Fruit fly (Drosophila melanogaster) whole organism, embryonic: ENCODE data around the gene Decay.
A peak's percentile ranks its signal among the peaks of the same experiment; 100 is the strongest.

Experiments used
- CG10147 ChIP-seq: fragments of 200-800 bp; sonication (Bioruptor generic); optimal IDR thresholded peaks from 2 replicates; lab custom pipeline; 2019; ENCODE audit warnings: missing biosample characterization, mild to moderate bottlenecking, missing genetic modification characterization, moderate library complexity
- CG10274 ChIP-seq: fragments of 200-800 bp; sonication (Bioruptor generic); optimal IDR thresholded peaks from 3 replicates; lab custom pipeline; 2017; ENCODE audit warnings: missing biosample characterization, mild to moderate bottlenecking, missing genetic modification characterization
- CG10431 ChIP-seq: fragments of 200-800 bp; sonication (Bioruptor generic); optimal IDR thresholded peaks from 3 replicates; lab custom pipeline; 2018; ENCODE audit warnings: missing biosample characterization, mild to moderate bottlenecking, missing genetic modification characterization
- CG12391 ChIP-seq: fragments of 200-800 bp; sonication (Bioruptor generic); optimal IDR thresholded peaks from 3 replicates; lab custom pipeline; 2018; ENCODE audit warnings: missing biosample characterization, mild to moderate bottlenecking, missing genetic modification characterization, moderate library complexity
- CG15479 ChIP-seq: fragments of 200-800 bp; sonication (Bioruptor generic); optimal IDR thresholded peaks from 3 replicates; lab custom pipeline; 2019; ENCODE audit warnings: missing biosample characterization, mild to moderate bottlenecking, missing genetic modification characterization, moderate library complexity
- CG17186 ChIP-seq: fragments of 200-800 bp; sonication (Bioruptor generic); optimal IDR thresholded peaks from 3 replicates; lab custom pipeline; 2017; ENCODE audit warnings: missing biosample characterization, missing genetic modification reagents, missing genetic modification characterization
- CG17328 ChIP-seq: fragments of 200-800 bp; sonication (Bioruptor generic); IDR thresholded peaks from 2 replicates; pipeline ENCODE4 v1.3.6; 2022; ENCODE audit warnings: missing biosample characterization, missing genetic modification characterization
- CG17802 ChIP-seq: fragments of 200-800 bp; sonication (Bioruptor generic); optimal IDR thresholded peaks from 2 replicates; lab custom pipeline; 2018; ENCODE audit warnings: missing biosample characterization, mild to moderate bottlenecking, missing genetic modification characterization, moderate library complexity
- CG18011 ChIP-seq: fragments of 200-800 bp; sonication (Bioruptor generic); optimal IDR thresholded peaks from 2 replicates; lab custom pipeline; 2017; ENCODE audit warnings: missing biosample characterization, missing genetic modification characterization, mild to moderate bottlenecking, moderate library complexity, missing genotype
- CG2712 ChIP-seq: fragments of 200-800 bp; optimal IDR thresholded peaks from 3 replicates; lab custom pipeline; 2019; ENCODE audit warnings: missing biosample characterization, mild to moderate bottlenecking, missing genetic modification characterization, moderate library complexity
- CG30431 ChIP-seq: fragments of 200-800 bp; sonication (Bioruptor generic); optimal IDR thresholded peaks from 2 replicates; lab custom pipeline; 2017; ENCODE audit warnings: missing biosample characterization, missing genetic modification characterization
- CG31388 ChIP-seq: fragments of 200-800 bp; sonication (Bioruptor generic); optimal IDR thresholded peaks from 2 replicates; lab custom pipeline; 2016; ENCODE audit warnings: missing biosample characterization, missing genetic modification characterization
- CG3281 ChIP-seq: fragments of 200-800 bp; sonication (Bioruptor generic); optimal IDR thresholded peaks from 3 replicates; lab custom pipeline; 2017; ENCODE audit warnings: missing biosample characterization, mild to moderate bottlenecking, missing genetic modification characterization
- CG4730 ChIP-seq: fragments of 200-800 bp; sonication (Bioruptor generic); IDR thresholded peaks from 2 replicates; pipeline ENCODE4 v1.3.6; 2022; ENCODE audit warnings: missing biosample characterization, missing genetic modification characterization
- CG6765 ChIP-seq: fragments of 200-800 bp; sonication (Bioruptor generic); optimal IDR thresholded peaks from 3 replicates; lab custom pipeline; 2017; ENCODE audit warnings: missing biosample characterization, mild to moderate bottlenecking, missing genetic modification characterization
- CG6813 ChIP-seq: fragments of 200-800 bp; sonication (Bioruptor generic); optimal IDR thresholded peaks from 2 replicates; lab custom pipeline; 2017; ENCODE audit warnings: missing biosample characterization, missing genetic modification characterization, mild to moderate bottlenecking, moderate library complexity, missing genetic modification reagents
- CG8290 ChIP-seq, 3 experiments: fragments of 200-800 bp; sonication (Bioruptor generic); optimal IDR thresholded peaks; 2 replicates each; lab custom pipeline; 2016 to 2019; ENCODE audit warnings: missing biosample characterization in 3 of 3, missing genetic modification characterization in 3 of 3, mild to moderate bottlenecking in 2 of 3, moderate library complexity in 1 of 3
- CG8944 ChIP-seq: fragments of 200-800 bp; sonication (Bioruptor generic); optimal IDR thresholded peaks from 3 replicates; lab custom pipeline; 2016; ENCODE audit warnings: missing biosample characterization, missing genetic modification characterization
- CG9817 ChIP-seq: fragments of 200-800 bp; sonication (Bioruptor generic); optimal IDR thresholded peaks from 2 replicates; lab custom pipeline; 2018; ENCODE audit warnings: missing biosample characterization, mild to moderate bottlenecking, missing genetic modification characterization, moderate library complexity
- Camta ChIP-seq: fragments of 200-800 bp; sonication (Bioruptor generic); optimal IDR thresholded peaks from 2 replicates; lab custom pipeline; 2016; ENCODE audit warnings: missing biosample characterization, missing genetic modification characterization
- H15 ChIP-seq: fragments of 200-800 bp; sonication (Bioruptor generic); IDR thresholded peaks from 3 replicates; pipeline ENCODE4 v1.3.6; 2022; ENCODE audit warnings: missing biosample characterization, missing genetic modification characterization
- H2.0 ChIP-seq: fragments of 200-800 bp; sonication (Bioruptor generic); IDR thresholded peaks from 2 replicates; pipeline ENCODE4 v1.3.6; 2022; ENCODE audit warnings: missing biosample characterization, missing genetic modification characterization
- HLH4C ChIP-seq: fragments of 200-800 bp; sonication (Bioruptor generic); IDR thresholded peaks from 3 replicates; pipeline ENCODE4 v1.3.6; 2022; ENCODE audit warnings: missing biosample characterization, missing genetic modification characterization; ENCODE audit not compliant: partially characterized antibody
- Mes4 ChIP-seq: fragments of 200-800 bp; sonication (Bioruptor generic); optimal IDR thresholded peaks from 2 replicates; lab custom pipeline; 2016; ENCODE audit warnings: missing biosample characterization, missing genetic modification characterization
- Mrtf ChIP-seq: fragments of 200-800 bp; sonication (Bioruptor generic); IDR thresholded peaks from 3 replicates; pipeline ENCODE4 v1.3.6; 2022; ENCODE audit warnings: missing biosample characterization, missing genetic modification characterization
- Sox102F ChIP-seq: fragments of 200-800 bp; sonication (Bioruptor generic); optimal IDR thresholded peaks from 2 replicates; lab custom pipeline; 2018; ENCODE audit warnings: missing biosample characterization, mild to moderate bottlenecking, missing genetic modification characterization, moderate library complexity
- Trl ChIP-seq, 3 experiments: fragments of >200 bp in 2 of 3; fragments of 200-800 bp in 1 of 3; sonication (Bioruptor generic) in 1 of 3; optimal IDR thresholded peaks; 2 replicates in 1 of 3; 3 replicates in 2 of 3; lab custom pipeline; 2016 to 2017; ENCODE audit warnings: missing biosample characterization in 1 of 3, missing genetic modification characterization in 1 of 3
- Xbp1 ChIP-seq: fragments of 200-800 bp; sonication (Bioruptor generic); optimal IDR thresholded peaks from 3 replicates; lab custom pipeline; 2016; ENCODE audit warnings: missing biosample characterization, mild to moderate bottlenecking, missing genetic modification characterization
- ab ChIP-seq: fragments of 200-800 bp; sonication (Bioruptor generic); optimal IDR thresholded peaks from 2 replicates; lab custom pipeline; 2016; ENCODE audit warnings: missing biosample characterization, missing genetic modification characterization
- ap ChIP-seq: fragments of 200-800 bp; sonication (Bioruptor generic); IDR thresholded peaks from 2 replicates; pipeline ENCODE4 v1.3.6; 2022; ENCODE audit warnings: missing biosample characterization, missing genetic modification characterization
- ase ChIP-seq: fragments of 200-800 bp; sonication (Bioruptor generic); IDR thresholded peaks from 3 replicates; pipeline ENCODE4 v1.3.6; 2022; ENCODE audit warnings: missing biosample characterization, missing genetic modification characterization
- bab2 ChIP-seq: fragments of 200-800 bp; sonication (Bioruptor generic); optimal IDR thresholded peaks from 2 replicates; lab custom pipeline; 2016; ENCODE audit warnings: missing biosample characterization, missing genetic modification characterization
- chm ChIP-seq: fragments of 200-800 bp; sonication (Bioruptor generic); IDR thresholded peaks from 2 replicates; pipeline ENCODE4 v1.3.6; 2022; ENCODE audit warnings: missing biosample characterization, missing genetic modification characterization
- ci ChIP-seq: fragments of 200-800 bp; sonication (Bioruptor generic); IDR thresholded peaks from 3 replicates; pipeline ENCODE4 v1.3.6; 2022; ENCODE audit warnings: missing biosample characterization, missing genetic modification characterization
- crp ChIP-seq, 2 experiments: fragments of 200-800 bp; sonication (Bioruptor generic); optimal IDR thresholded peaks; 2 replicates in 1 of 2; 3 replicates in 1 of 2; lab custom pipeline; 2017; ENCODE audit warnings: missing biosample characterization in 2 of 2, missing genetic modification characterization in 2 of 2, mild to moderate bottlenecking in 1 of 2, moderate library complexity in 1 of 2
- grau ChIP-seq: fragments of 200-800 bp; optimal IDR thresholded peaks from 3 replicates; lab custom pipeline; 2019; ENCODE audit warnings: missing biosample characterization, mild to moderate bottlenecking, missing genetic modification characterization, moderate library complexity
- knrl ChIP-seq: fragments of 200-800 bp; sonication (Bioruptor generic); IDR thresholded peaks from 3 replicates; pipeline ENCODE4 v1.3.6; 2022; ENCODE audit warnings: missing biosample characterization, missing genetic modification characterization; ENCODE audit not compliant: partially characterized antibody
- lab ChIP-seq: fragments of 200-800 bp; sonication (Bioruptor generic); optimal IDR thresholded peaks from 3 replicates; lab custom pipeline; 2017; ENCODE audit warnings: missing biosample characterization, missing genetic modification characterization, mild to moderate bottlenecking, moderate library complexity, missing genetic modification reagents
- mam ChIP-seq: fragments of 200-800 bp; sonication (Bioruptor generic); optimal IDR thresholded peaks from 3 replicates; lab custom pipeline; 2016; ENCODE audit warnings: missing biosample characterization, missing genetic modification characterization
- nom ChIP-seq: fragments of 200-800 bp; sonication (Bioruptor generic); optimal IDR thresholded peaks from 2 replicates; lab custom pipeline; 2017; ENCODE audit warnings: missing biosample characterization, missing genetic modification characterization, mild to moderate bottlenecking, moderate library complexity, missing genetic modification reagents
- onecut ChIP-seq: fragments of 200-800 bp; sonication (Bioruptor generic); IDR thresholded peaks from 2 replicates; pipeline ENCODE4 v1.3.6; 2022; ENCODE audit warnings: missing biosample characterization, missing genetic modification characterization
- phol ChIP-seq: fragments of 200-800 bp; sonication (Bioruptor generic); optimal IDR thresholded peaks from 3 replicates; lab custom pipeline; 2018; ENCODE audit warnings: missing biosample characterization, mild to moderate bottlenecking, missing genetic modification characterization, moderate library complexity
- sisA ChIP-seq: fragments of 200-800 bp; sonication (Bioruptor generic); IDR thresholded peaks from 2 replicates; pipeline ENCODE4 v1.3.6; 2022; ENCODE audit warnings: missing biosample characterization, missing genetic modification characterization
- slp2 ChIP-seq: fragments of 200-800 bp; sonication (Bioruptor generic); optimal IDR thresholded peaks from 2 replicates; lab custom pipeline; 2016; ENCODE audit warnings: missing biosample characterization, missing genetic modification characterization
- sna ChIP-seq: fragments of 200-800 bp; sonication (Bioruptor generic); IDR thresholded peaks from 2 replicates; pipeline ENCODE4 v1.3.6; 2022; ENCODE audit warnings: missing biosample characterization, missing genetic modification characterization; ENCODE audit not compliant: partially characterized antibody
- sug ChIP-seq: fragments of 200-800 bp; optimal IDR thresholded peaks from 2 replicates; lab custom pipeline; 2019; ENCODE audit warnings: missing biosample characterization, mild to moderate bottlenecking, missing genetic modification characterization, moderate library complexity
- tgo ChIP-seq: fragments of 200-800 bp; sonication (Bioruptor generic); IDR thresholded peaks from 3 replicates; pipeline ENCODE4 v1.3.6; 2022; ENCODE audit warnings: missing biosample characterization, missing genetic modification characterization
- zfh1 ChIP-seq: fragments of 200-800 bp; sonication (Bioruptor generic); IDR thresholded peaks from 3 replicates; pipeline ENCODE4 v1.3.6; 2022; ENCODE audit warnings: missing biosample characterization, missing genetic modification characterization

Decay gene

dm6 chr3R:16524593-16525111, 23.8 kb upstream of the Decay start (continued):
- TF ChIP-seq bab2 (peak; percentile 10), CG8290 (GFP tag; optimal IDR thresholded peaks at IDR 0.05; lab: Kevin White, UChicago) (peak; percentile 63), CG8290 (tag; optimal IDR thresholded peaks at IDR 0.05; lab: Kevin White, UChicago) (peak in 1 of 2 experiments; percentile 58), CG10431 (GFP tag; lab: Kevin White, UChicago) (peak; percentile 58), slp2 (peak; percentile 24), Mes4 (GFP tag; lab: Kevin White, UChicago) (peak; percentile 61), CG6813 (GFP tag; lab: Kevin White, UChicago) (peak; percentile 51), Sox102F (GFP tag; lab: Kevin White, UChicago) (peak; percentile 5), CG17328 (peak; percentile 61), sisA (peak; percentile 71), Mrtf (GFP tag; lab: Robert Waterston, UW) (no peak), tgo (GFP tag; lab: Robert Waterston, UW) (no peak; the same call in 2 of the 3 replicates), mam (GFP tag; lab: Kevin White, UChicago) (no peak), CG15479 (GFP tag; lab: Kevin White, UChicago) (no peak), CG30431 (GFP tag; lab: Kevin White, UChicago) (peak; percentile 67), CG10274 (peak; percentile 57), Camta (GFP tag; lab: Kevin White, UChicago) (peak; percentile 56), grau (tag; lab: Kevin White, UChicago) (peak; percentile 11), CG8944 (peak; percentile 45), CG31388 (GFP tag; lab: Kevin White, UChicago) (peak; percentile 28), phol (peak; percentile 70), zfh1 (peak; percentile 61; the same call in 2 of the 3 replicates), CG18011 (GFP tag; lab: Kevin White, UChicago) (no peak), CG17802 (tag; lab: Kevin White, UChicago) (peak; percentile 84), ci (GFP tag; lab: Robert Waterston, UW) (peak; percentile 47; the same call in 1 of the 3 replicates), CG17186 (GFP tag; lab: Kevin White, UChicago) (peak; percentile 70), sug (tag; lab: Kevin White, UChicago) (peak; percentile 22), CG6765 (GFP tag; lab: Kevin White, UChicago) (no peak), Xbp1 (GFP tag; lab: Kevin White, UChicago) (no peak), CG3281 (no peak), lab (GFP tag; lab: Kevin White, UChicago) (peak; percentile 41), CG10147 (GFP tag; lab: Kevin White, UChicago) (no peak), ab (GFP tag; lab: Kevin White, UChicago) (no peak), H2.0 (GFP tag; lab: Robert Waterston, UW) (0 out of 2 replicates have a peak, but pooled peaks have one; percentile 29), sna (GFP tag; lab: Robert Waterston, UW) (0 out of 2 replicates have a peak, but pooled peaks have one; percentile 26), CG12391 (tag; lab: Kevin White, UChicago) (no peak), CG9817 (tag; lab: Kevin White, UChicago) (no peak), HLH4C (GFP tag; lab: Robert Waterston, UW) (no peak), CG2712 (tag; lab: Kevin White, UChicago) (peak; percentile 68), chm (GFP tag; lab: Robert Waterston, UW) (peak; percentile 88), H15 (GFP tag; lab: Robert Waterston, UW) (no peak), onecut (peak; percentile 34), Trl (optimal IDR thresholded peaks at IDR 0.05; lab: Kevin White, UChicago) (no peak), Trl (GFP tag; optimal IDR thresholded peaks at IDR 0.05; lab: Kevin White, UChicago) (peak; percentile 56), nom (peak; percentile 5), ap (GFP tag; lab: Robert Waterston, UW) (peak; percentile 29; the same call in 1 of the 2 replicates), CG4730 (GFP tag; lab: Robert Waterston, UW) (peak; percentile 32; the same call in 1 of the 2 replicates), knrl (GFP tag; lab: Robert Waterston, UW) (no peak), crp (GFP tag; optimal IDR thresholded peaks at IDR 0.05; lab: Kevin White, UChicago) (no peak), ase (GFP tag; lab: Robert Waterston, UW) (peak; percentile 49; the same call in 1 of the 3 replicates)
